Worm (Caenorhabditis elegans) whole organism, midembryonic: ENCODE measurements around the gene cdr-4.

ENCODE experiments used
- T22C8.4 ChIP-seq: fragments of 200-800 bp; sonication (Bioruptor generic); IDR thresholded peaks from 2 replicates; pipeline ENCODE4 v1.3.6; 2022; ENCODE audit warnings: missing genetic modification characterization, missing compliant biosample characterization
- cog-1 ChIP-seq: sonication (generic microtip); optimal IDR thresholded peaks from 2 replicates; lab custom pipeline; 2016; ENCODE audit warnings: missing genetic modification characterization, missing compliant biosample characterization
- flt-1 ChIP-seq: fragments of 200-800 bp; sonication (Bioruptor generic); IDR thresholded peaks from 2 replicates; pipeline ENCODE4 v1.3.6; 2022; ENCODE audit warnings: missing genetic modification characterization, missing compliant biosample characterization
- klf-2 ChIP-seq: fragments of 200-800 bp; sonication (Bioruptor generic); conservative IDR thresholded peaks from 2 replicates; pipeline ENCODE4 v1.3.6; 2022; ENCODE audit warnings: missing genetic modification reagents, missing genetic modification characterization, missing compliant biosample characterization
- med-1 ChIP-seq: sonication (generic microtip); optimal IDR thresholded peaks from 2 replicates; lab custom pipeline; 2017; ENCODE audit warnings: missing genetic modification characterization, mild to moderate bottlenecking, missing compliant biosample characterization, antibody characterized with exemption, missing genetic modification reagents; ENCODE audit not compliant: insufficient read depth
- ref-1 ChIP-seq: fragments of 200-800 bp; sonication (Bioruptor generic); conservative IDR thresholded peaks from 2 replicates; pipeline ENCODE4 v1.3.6; 2022; ENCODE audit warnings: missing genetic modification reagents, missing genetic modification characterization, missing compliant biosample characterization
- tab-1 ChIP-seq: fragments of 200-800 bp; sonication (Bioruptor generic); IDR thresholded peaks from 2 replicates; pipeline ENCODE4 v1.3.6; 2022; ENCODE audit warnings: missing genetic modification characterization, missing compliant biosample characterization
- ztf-23 ChIP-seq: fragments of 200-800 bp; sonication (Bioruptor generic); IDR thresholded peaks from 2 replicates; pipeline ENCODE4 v1.3.6; 2022; ENCODE audit warnings: missing genetic modification reagents, missing genetic modification characterization, missing compliant biosample characterization
- ztf-29 ChIP-seq: fragments of 200-800 bp; sonication (Bioruptor generic); IDR thresholded peaks from 2 replicates; pipeline ENCODE4 v1.3.6; 2022; ENCODE audit warnings: missing genetic modification reagents, missing genetic modification characterization, missing compliant biosample characterization

cdr-4 gene

DNA sequence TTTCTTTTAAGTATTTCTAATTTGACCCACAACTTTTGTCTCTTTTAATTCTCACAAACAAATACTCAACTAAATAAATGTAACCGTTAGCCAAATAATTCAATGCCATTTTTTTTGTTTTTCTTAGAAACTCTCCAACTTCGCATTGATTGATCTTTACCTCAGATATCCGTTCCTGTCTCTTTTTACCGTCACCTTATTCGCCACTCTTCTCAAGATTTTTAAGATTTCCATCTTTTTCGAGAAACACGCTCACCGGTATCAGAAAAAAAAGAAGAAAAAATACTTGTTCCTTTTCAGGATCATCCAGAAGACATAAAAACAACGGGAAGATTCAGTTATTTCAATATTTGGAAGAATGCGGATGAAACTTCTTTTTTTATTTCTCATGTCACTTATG is 50.1 kb downstream of the cdr-4 start, which contains the start of gene F23H12.5:
Gene F23H12.5, plus strand, starts transcription at position 301 of the 400 bp plus-strand sequence.
- TF ChIP-seq cog-1 (tag; lab: Kevin White, UChicago): no peak
- no peak for TF ChIP-seq ztf-23 (GFP tag; lab: Robert Waterston, UW)
- TF ChIP-seq med-1 (GFP tag; lab: Kevin White, UChicago): no peak
- TF ChIP-seq tab-1 (GFP tag; lab: Robert Waterston, UW): no peak
- no peak for TF ChIP-seq T22C8.4 (GFP tag; lab: Robert Waterston, UW)
- no peak for TF ChIP-seq ztf-29 (GFP tag; lab: Robert Waterston, UW)
- no peak for TF ChIP-seq ref-1 (GFP tag; lab: Robert Waterston, UW)
- no peak for TF ChIP-seq flt-1
- TF ChIP-seq klf-2 (GFP tag; lab: Robert Waterston, UW): no peak

DNA sequence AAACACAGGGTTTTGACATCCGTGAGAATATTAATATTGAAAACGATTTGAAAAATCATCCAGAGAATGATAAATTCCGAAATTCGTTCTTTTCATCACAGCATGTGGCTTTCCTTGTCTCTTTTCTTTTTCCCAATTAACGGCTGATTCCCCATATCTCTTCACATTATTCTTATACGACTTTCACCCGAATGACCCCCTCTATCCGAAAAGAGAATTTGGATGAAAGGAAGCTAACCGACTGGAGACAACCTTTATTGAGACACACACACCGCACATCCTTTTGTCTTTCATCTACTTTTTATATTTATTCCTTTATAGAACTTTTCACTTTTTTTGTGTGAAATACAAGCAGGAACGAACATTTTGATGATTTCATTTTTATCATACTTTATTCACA is 50.8 kb downstream of the cdr-4 start:
- no peak for TF ChIP-seq T22C8.4 (GFP tag; lab: Robert Waterston, UW)
- TF ChIP-seq ref-1 (GFP tag; lab: Robert Waterston, UW): no peak
- no peak for TF ChIP-seq med-1 (GFP tag; lab: Kevin White, UChicago)
- no peak for TF ChIP-seq klf-2 (GFP tag; lab: Robert Waterston, UW)
- no peak for TF ChIP-seq cog-1 (tag; lab: Kevin White, UChicago)
- no peak for TF ChIP-seq tab-1 (GFP tag; lab: Robert Waterston, UW)
- TF ChIP-seq ztf-23 (GFP tag; lab: Robert Waterston, UW): no peak
- TF ChIP-seq ztf-29 (GFP tag; lab: Robert Waterston, UW): no peak
- TF ChIP-seq flt-1: no peak
